Worm (Caenorhabditis elegans) whole organism, L2 larva: ENCODE measurements around the gene W02B12.13.

Experiments
- F13H6.1 ChIP-seq: sonication (generic microtip); optimal IDR thresholded peaks from 2 replicates; lab custom pipeline; 2016; ENCODE audit warnings: missing genetic modification characterization, missing compliant biosample characterization
- Y55F3AM.14 ChIP-seq: fragments of 200-800 bp; sonication (Bioruptor generic); optimal IDR thresholded peaks from 2 replicates; lab custom pipeline; 2018; ENCODE audit warnings: mild to moderate bottlenecking, missing genetic modification characterization, missing compliant biosample characterization
- ZK546.5 ChIP-seq: sonication (generic microtip); optimal IDR thresholded peaks from 2 replicates; lab custom pipeline; 2017; ENCODE audit warnings: missing biosample characterization, missing genetic modification characterization
- ama-1 ChIP-seq: fragments of 150-350 bp; optimal IDR thresholded peaks from 2 replicates; lab custom pipeline; 2018; ENCODE audit warnings: inconsistent platforms
- blmp-1 ChIP-seq: sonication (generic microtip); optimal IDR thresholded peaks from 2 replicates; lab custom pipeline; 2017; ENCODE audit warnings: missing genetic modification characterization, mild to moderate bottlenecking, missing compliant biosample characterization, antibody characterized with exemption, moderate library complexity; ENCODE audit not compliant: insufficient read depth
- ceh-16 ChIP-seq: fragments of 150-350 bp; optimal IDR thresholded peaks from 2 replicates; lab custom pipeline; 2014; ENCODE audit warnings: missing biosample characterization, missing genetic modification characterization
- ceh-82 ChIP-seq: fragments of 150-350 bp; optimal IDR thresholded peaks from 2 replicates; lab custom pipeline; 2014; ENCODE audit warnings: missing biosample characterization, missing genetic modification characterization
- dmd-4 ChIP-seq: sonication (generic microtip); optimal IDR thresholded peaks from 2 replicates; lab custom pipeline; 2017; ENCODE audit warnings: missing biosample characterization, missing genetic modification characterization
- egl-27 ChIP-seq: sonication (generic microtip); optimal IDR thresholded peaks from 3 replicates; lab custom pipeline; 2017; ENCODE audit warnings: missing biosample characterization, missing genetic modification reagents, missing genetic modification characterization
- lin-11 ChIP-seq: fragments of 150-350 bp; sonication (generic microtip); optimal IDR thresholded peaks from 2 replicates; lab custom pipeline; 2014; ENCODE audit warnings: missing biosample characterization, missing genetic modification characterization, inconsistent platforms, mixed read lengths
- lsy-2 ChIP-seq, 2 experiments: fragments of 150-350 bp in 1 of 2; sonication (generic microtip) in 1 of 2; optimal IDR thresholded peaks; 2 replicates each; lab custom pipeline; 2014 to 2017; ENCODE audit warnings: missing biosample characterization in 2 of 2, missing genetic modification characterization in 2 of 2
- mab-5 ChIP-seq: fragments of 150-350 bp; optimal IDR thresholded peaks from 2 replicates; lab custom pipeline; 2014; ENCODE audit warnings: missing biosample characterization, missing genetic modification characterization
- mbf-1 ChIP-seq: sonication (generic microtip); optimal IDR thresholded peaks from 2 replicates; lab custom pipeline; 2017; ENCODE audit warnings: missing biosample characterization, missing genetic modification characterization
- mdl-1 ChIP-seq, 2 experiments: fragments of 150-350 bp in 1 of 2; sonication (generic microtip) in 1 of 2; optimal IDR thresholded peaks; 2 replicates each; lab custom pipeline; 2017; ENCODE audit warnings: missing biosample characterization in 2 of 2, missing genetic modification characterization in 2 of 2
- nhr-129 ChIP-seq: fragments of 150-350 bp; optimal IDR thresholded peaks from 2 replicates; lab custom pipeline; 2014; ENCODE audit warnings: missing biosample characterization, missing genetic modification characterization
- nhr-6 ChIP-seq: fragments of 150-350 bp; optimal IDR thresholded peaks from 2 replicates; lab custom pipeline; 2014; ENCODE audit warnings: missing biosample characterization, missing genetic modification characterization
- sem-4 ChIP-seq: fragments of 150-350 bp; optimal IDR thresholded peaks from 2 replicates; lab custom pipeline; 2014; ENCODE audit warnings: missing biosample characterization, missing genetic modification reagents, missing genetic modification characterization
- skn-1 ChIP-seq: sonication (generic microtip); optimal IDR thresholded peaks from 2 replicates; lab custom pipeline; 2017; ENCODE audit warnings: missing biosample characterization, missing genetic modification characterization
- sma-9 ChIP-seq, 2 experiments: fragments of 150-350 bp in 1 of 2; sonication (generic microtip) in 1 of 2; optimal IDR thresholded peaks; 2 replicates each; lab custom pipeline; 2014 to 2016; ENCODE audit warnings: missing genetic modification characterization in 2 of 2, mild to moderate bottlenecking in 1 of 2, missing biosample characterization in 1 of 2, missing compliant biosample characterization in 1 of 2, missing genetic modification reagents in 1 of 2, moderate library complexity in 1 of 2
- zag-1 ChIP-seq: fragments of 150-350 bp; optimal IDR thresholded peaks from 2 replicates; lab custom pipeline; 2014; ENCODE audit warnings: missing biosample characterization, missing genetic modification characterization

Gene W02B12.13

DNA sequence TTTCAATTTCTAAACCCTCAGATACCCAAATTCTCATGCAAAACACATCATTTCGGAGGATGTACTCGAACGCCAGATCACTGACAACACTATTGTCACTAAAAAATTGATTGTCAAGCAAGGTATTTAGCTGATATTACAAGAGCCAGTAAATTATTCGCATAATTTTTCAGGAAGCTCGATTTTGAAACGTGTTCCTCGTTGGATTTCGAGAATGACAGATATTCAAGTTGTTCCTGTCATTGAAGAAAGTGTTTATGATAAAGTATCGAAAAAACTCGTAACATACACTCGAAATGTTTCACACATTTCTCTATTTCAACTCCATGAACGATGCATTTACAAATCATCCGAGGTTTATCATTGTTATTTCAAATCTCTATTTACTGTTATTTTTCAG, 50.7 kb downstream of the W02B12.13 start:
- no peak for TF ChIP-seq lin-11 (tag; lab: Kevin White, UChicago)
- TF ChIP-seq dmd-4 (tag; lab: Kevin White, UChicago) = no peak
- no peak for TF ChIP-seq skn-1 (tag; lab: Kevin White, UChicago)
- no peak for TF ChIP-seq ZK546.5
- no peak for TF ChIP-seq Y55F3AM.14
- TF ChIP-seq blmp-1 (tag; lab: Kevin White, UChicago) = no peak
- TF ChIP-seq ceh-82 (tag; lab: Kevin White, UChicago) = no peak
- no peak for TF ChIP-seq ceh-16 (tag; lab: Kevin White, UChicago)

- TF ChIP-seq nhr-6 (tag; lab: Kevin White, UChicago) (no peak), mab-5 (peak; percentile 9), lsy-2 (tag; optimal IDR thresholded peaks at IDR 0.05; lab: Kevin White, UChicago) (peak in 1 of 2 experiments; percentile 34), sma-9 (GFP tag; optimal IDR thresholded peaks at IDR 0.05; lab: Kevin White, UChicago) (peak; percentile 17), sma-9 (tag; optimal IDR thresholded peaks at IDR 0.05; lab: Kevin White, UChicago) (no peak), F13H6.1 (peak; percentile 43), mdl-1 (tag; optimal IDR thresholded peaks at IDR 0.05; lab: Kevin White, UChicago) (no peak)
Measured at ce11 chrII:11496767-11497166, 51.7 kb downstream of the W02B12.13 start, which contains the start of gene emc-5. Gene emc-5 (plus strand): TSS chrII:11496780.

- TF ChIP-seq blmp-1 (tag; lab: Kevin White, UChicago) (no peak), ama-1 (lab: Kevin White, UChicago) (no peak), egl-27 (tag; lab: Kevin White, UChicago) (no peak), mdl-1 (tag; optimal IDR thresholded peaks at IDR 0.05; lab: Kevin White, UChicago) (no peak), zag-1 (tag; lab: Kevin White, UChicago) (no peak), mbf-1 (tag; lab: Kevin White, UChicago) (no peak), dmd-4 (tag; lab: Kevin White, UChicago) (no peak), sem-4 (tag; lab: Kevin White, UChicago) (no peak), nhr-129 (tag; lab: Kevin White, UChicago) (no peak)
- TF ChIP-seq, all 48 proteins: peak for 0
Measured at ce11 chrII:11497365-11497764, 52.3 kb downstream of the W02B12.13 start, which contains the start of gene B0334.5. Gene B0334.5 (plus strand): TSS chrII:11497665.
